Fruit fly (Drosophila melanogaster): ENCODE measurements around the gene CG31624.
A peak's percentile ranks its signal among the peaks of the same experiment; 100 is the strongest.

The CG31624 gene

dm6 chr2L:21197178-21197577 is 3.0 kb downstream of the CG31624 start:
- peak; percentile 71 for TF ChIP-seq svp (GFP tag)
- no peak for TF ChIP-seq Eip75B (GFP tag; optimal IDR thresholded peaks at IDR 0.05)
- peak; percentile 38 for TF ChIP-seq CG11762 (GFP tag; optimal IDR thresholded peaks at IDR 0.05; ENCODE audit: insufficient read depth)
- no peak for TF ChIP-seq Hr38 (GFP tag; optimal IDR thresholded peaks at IDR 0.05)
- no peak for TF ChIP-seq Hr39 (GFP tag; optimal IDR thresholded peaks at IDR 0.05)
- peak; percentile 49 for TF ChIP-seq CG15336 (GFP tag; IDR thresholded peaks at IDR 0.05)
- peak; percentile 26 for TF ChIP-seq Sox14 (GFP tag; optimal IDR thresholded peaks at IDR 0.05)
- no peak for TF ChIP-seq Eip93F (GFP tag; optimal IDR thresholded peaks at IDR 0.05)
- TF ChIP-seq Hr4 (GFP tag; optimal IDR thresholded peaks at IDR 0.05): peak; percentile 52
- TF ChIP-seq CG3919 (GFP tag; optimal IDR thresholded peaks at IDR 0.05): peak; percentile 47
- TF ChIP-seq lz (GFP tag; optimal IDR thresholded peaks at IDR 0.05): no peak
- peak; percentile 48 for TF ChIP-seq net (GFP tag; optimal IDR thresholded peaks at IDR 0.05)
- 0 out of 2 replicates have a peak, but pooled peaks have one; percentile 10 for TF ChIP-seq CG11294 (GFP tag; IDR thresholded peaks at IDR 0.05)
- no peak for TF ChIP-seq Gug (GFP tag; IDR thresholded peaks at IDR 0.05)
- TF ChIP-seq vri (GFP tag; optimal IDR thresholded peaks at IDR 0.05): no peak
- TF ChIP-seq Ets96B (tag; optimal IDR thresholded peaks at IDR 0.05): no peak
- TF ChIP-seq CG4318 (GFP tag; optimal IDR thresholded peaks at IDR 0.05): peak; percentile 23
- TF ChIP-seq CG32006 (GFP tag; optimal IDR thresholded peaks at IDR 0.05): peak; percentile 56
- peak; percentile 35 for TF ChIP-seq achi (GFP tag; optimal IDR thresholded peaks at IDR 0.05)
- peak; percentile 34 for TF ChIP-seq OdsH (GFP tag; optimal IDR thresholded peaks at IDR 0.05)
- TF ChIP-seq Sox15 (GFP tag; optimal IDR thresholded peaks at IDR 0.05): no peak
- TF ChIP-seq CG8632 (GFP tag; optimal IDR thresholded peaks at IDR 0.05): no peak
- TF ChIP-seq Sox102F (GFP tag; optimal IDR thresholded peaks at IDR 0.05): peak; percentile 17
- peak; percentile 61; the same call in 2 of the 3 replicates for TF ChIP-seq eg (GFP tag; IDR thresholded peaks at IDR 0.05)
- peak; percentile 17 for TF ChIP-seq CG10631 (GFP tag; optimal IDR thresholded peaks at IDR 0.05)
- TF ChIP-seq Eip78C (GFP tag): peak; percentile 78
- TF ChIP-seq pdm3 (GFP tag; optimal IDR thresholded peaks at IDR 0.05): peak; percentile 21
- no peak for TF ChIP-seq CG34406 (GFP tag; optimal IDR thresholded peaks at IDR 0.05)
- TF ChIP-seq CG11902 (GFP tag; optimal IDR thresholded peaks at IDR 0.05): no peak
- TF ChIP-seq cyc (GFP tag; optimal IDR thresholded peaks at IDR 0.05): peak; percentile 10
- peak; percentile 36 for TF ChIP-seq CG6276 (GFP tag; optimal IDR thresholded peaks at IDR 0.05)
- TF ChIP-seq fkh (GFP tag; optimal IDR thresholded peaks at IDR 0.05): no peak
- no peak for TF ChIP-seq CG8319 (GFP tag; optimal IDR thresholded peaks at IDR 0.05)
- peak; percentile 28 for TF ChIP-seq Lpt (GFP tag; optimal IDR thresholded peaks at IDR 0.05)
- peak; percentile 29 for TF ChIP-seq Smox (GFP tag; optimal IDR thresholded peaks at IDR 0.05)
- TF ChIP-seq Met (GFP tag; optimal IDR thresholded peaks at IDR 0.05): peak; percentile 16
- TF ChIP-seq Ets21C (GFP tag; optimal IDR thresholded peaks at IDR 0.05): peak; percentile 5
- no peak for TF ChIP-seq dsx (GFP tag; optimal IDR thresholded peaks at IDR 0.05; ENCODE audit: poor library complexity, severe bottlenecking)
- 0 out of 3 replicates have a peak, but pooled peaks have one; percentile 43 for TF ChIP-seq CG8119 (GFP tag; IDR thresholded peaks at IDR 0.05)
- TF ChIP-seq CG6163 (GFP tag; IDR thresholded peaks at IDR 0.05): peak; percentile 67; the same call in 2 of the 3 replicates
- TF ChIP-seq ss (GFP tag; optimal IDR thresholded peaks at IDR 0.05): no peak
- TF ChIP-seq topi (GFP tag; optimal IDR thresholded peaks at IDR 0.05): peak; percentile 27
- no peak for TF ChIP-seq CG6808 (GFP tag; optimal IDR thresholded peaks at IDR 0.05)
- TF ChIP-seq acj6 (GFP tag; optimal IDR thresholded peaks at IDR 0.05): peak; percentile 35
- TF ChIP-seq CG10669 (GFP tag; optimal IDR thresholded peaks at IDR 0.05): peak; percentile 22
- peak; percentile 3 for TF ChIP-seq CG31627 (GFP tag; optimal IDR thresholded peaks at IDR 0.05)
- no peak for TF ChIP-seq spab (GFP tag; optimal IDR thresholded peaks at IDR 0.05)
